Fruit fly (Drosophila melanogaster): Measurements from ENCODE around the gene CG34309.

- TF ChIP-seq vri (GFP tag; optimal IDR thresholded peaks at IDR 0.05) (no peak), svp (GFP tag) (no peak), CG3919 (GFP tag; optimal IDR thresholded peaks at IDR 0.05) (no peak), OdsH (GFP tag; optimal IDR thresholded peaks at IDR 0.05) (no peak), CG6854 (GFP tag; optimal IDR thresholded peaks at IDR 0.05) (no peak), Sox15 (GFP tag; optimal IDR thresholded peaks at IDR 0.05) (no peak), CG10669 (GFP tag; optimal IDR thresholded peaks at IDR 0.05) (no peak), CG4318 (GFP tag; optimal IDR thresholded peaks at IDR 0.05) (no peak), Eip78C (GFP tag) (no peak), Blimp-1 (GFP tag; optimal IDR thresholded peaks at IDR 0.05) (no peak), Hr39 (GFP tag; optimal IDR thresholded peaks at IDR 0.05) (no peak), net (GFP tag; optimal IDR thresholded peaks at IDR 0.05) (no peak), fd59A (GFP tag; optimal IDR thresholded peaks at IDR 0.05) (no peak)
These were observed 19.1 kb upstream of the CG34309 start, which contains the start of gene mthl12 for dm6 chr3R:13353373-13353772.

Data from whole organism, prepupa.